Fruit fly (Drosophila melanogaster): ENCODE measurements around the gene Srx.

Srx gene

dm6 chrX:17860711-17861110, 3.9 kb downstream of the Srx start, which contains the start of the genes Arp8 and CG6769:
Arp8 (minus strand) TSS chrX:17860800.
CG6769 (plus strand) TSS chrX:17861002.
- TF ChIP-seq Dll (optimal IDR thresholded peaks at IDR 0.05) (no peak), CG8478 (optimal IDR thresholded peaks at IDR 0.05) (no peak), usp (GFP tag; optimal IDR thresholded peaks at IDR 0.05) (no peak), EcR (GFP tag; optimal IDR thresholded peaks at IDR 0.05) (no peak), pan (optimal IDR thresholded peaks at IDR 0.05) (no peak), psq (optimal IDR thresholded peaks at IDR 0.05) (no peak)

dm6 chrX:17865103-17865502, 8.3 kb downstream of the Srx start:
- no peak for TF ChIP-seq psq (optimal IDR thresholded peaks at IDR 0.05)
- no peak for TF ChIP-seq usp (GFP tag; optimal IDR thresholded peaks at IDR 0.05)
- no peak for TF ChIP-seq EcR (GFP tag; optimal IDR thresholded peaks at IDR 0.05)
- TF ChIP-seq Dll (optimal IDR thresholded peaks at IDR 0.05): no peak
- TF ChIP-seq pan (optimal IDR thresholded peaks at IDR 0.05): no peak
- TF ChIP-seq CG8478 (optimal IDR thresholded peaks at IDR 0.05): no peak

dm6 chrX:17870614-17871394, 14.0 kb downstream of the Srx start:
- TF ChIP-seq CG8478 (optimal IDR thresholded peaks at IDR 0.05) (no peak), EcR (GFP tag; optimal IDR thresholded peaks at IDR 0.05) (no peak), usp (GFP tag; optimal IDR thresholded peaks at IDR 0.05) (no peak), Dll (optimal IDR thresholded peaks at IDR 0.05) (no peak), pan (optimal IDR thresholded peaks at IDR 0.05) (no peak)

dm6 chrX:17872310-17872709, 15.5 kb downstream of the Srx start:
- TF ChIP-seq EcR (GFP tag; optimal IDR thresholded peaks at IDR 0.05): no peak
- no peak for TF ChIP-seq Dll (optimal IDR thresholded peaks at IDR 0.05)
- no peak for TF ChIP-seq pan (optimal IDR thresholded peaks at IDR 0.05)
- no peak for TF ChIP-seq CG8478 (optimal IDR thresholded peaks at IDR 0.05)
- no peak for TF ChIP-seq psq (optimal IDR thresholded peaks at IDR 0.05)
- no peak for TF ChIP-seq usp (GFP tag; optimal IDR thresholded peaks at IDR 0.05)

- no peak for TF ChIP-seq Dll (optimal IDR thresholded peaks at IDR 0.05)
- peak in 1 of 2 experiments; percentile 55 for TF ChIP-seq EcR (GFP tag; optimal IDR thresholded peaks at IDR 0.05)
Observed at dm6 chrX:17873329-17873728, 16.6 kb downstream of the Srx start.

- TF ChIP-seq pan (optimal IDR thresholded peaks at IDR 0.05) (peak; percentile 54), CG8478 (optimal IDR thresholded peaks at IDR 0.05) (no peak)
Observed at dm6 chrX:17875014-17875589, 18.3 kb downstream of the Srx start.

- no peak for TF ChIP-seq CG8478 (optimal IDR thresholded peaks at IDR 0.05)
- no peak for TF ChIP-seq Dll (optimal IDR thresholded peaks at IDR 0.05)
- no peak for TF ChIP-seq psq (optimal IDR thresholded peaks at IDR 0.05)
- TF ChIP-seq usp (GFP tag; optimal IDR thresholded peaks at IDR 0.05): no peak
- no peak for TF ChIP-seq pan (optimal IDR thresholded peaks at IDR 0.05)
- TF ChIP-seq EcR (GFP tag; optimal IDR thresholded peaks at IDR 0.05): no peak
Observed at dm6 chrX:17875695-17876094, 18.9 kb downstream of the Srx start.

- TF ChIP-seq pan (optimal IDR thresholded peaks at IDR 0.05) (no peak), usp (GFP tag; optimal IDR thresholded peaks at IDR 0.05) (no peak), Dll (optimal IDR thresholded peaks at IDR 0.05) (no peak), psq (optimal IDR thresholded peaks at IDR 0.05) (no peak), EcR (GFP tag; optimal IDR thresholded peaks at IDR 0.05) (no peak), CG8478 (optimal IDR thresholded peaks at IDR 0.05) (no peak)
Observed at dm6 chrX:17876518-17876917, 19.7 kb downstream of the Srx start.

- TF ChIP-seq EcR (GFP tag; optimal IDR thresholded peaks at IDR 0.05): no peak
- TF ChIP-seq pan (optimal IDR thresholded peaks at IDR 0.05): no peak
- no peak for TF ChIP-seq psq (optimal IDR thresholded peaks at IDR 0.05)
- no peak for TF ChIP-seq CG8478 (optimal IDR thresholded peaks at IDR 0.05)
- no peak for TF ChIP-seq usp (GFP tag; optimal IDR thresholded peaks at IDR 0.05)
- no peak for TF ChIP-seq Dll (optimal IDR thresholded peaks at IDR 0.05)
Observed at dm6 chrX:17877974-17878373, 21.2 kb downstream of the Srx start.

dm6 chrX:17878632-17879033, 21.9 kb downstream of the Srx start:
- TF ChIP-seq psq (optimal IDR thresholded peaks at IDR 0.05): no peak
- peak; percentile 65 to 89 for TF ChIP-seq EcR (GFP tag; optimal IDR thresholded peaks at IDR 0.05)
- TF ChIP-seq Dll (optimal IDR thresholded peaks at IDR 0.05): peak; percentile 51
- TF ChIP-seq pan (optimal IDR thresholded peaks at IDR 0.05): no peak
- no peak for TF ChIP-seq usp (GFP tag; optimal IDR thresholded peaks at IDR 0.05)

- TF ChIP-seq psq (optimal IDR thresholded peaks at IDR 0.05): no peak
- TF ChIP-seq EcR (GFP tag; optimal IDR thresholded peaks at IDR 0.05): no peak
- TF ChIP-seq pan (optimal IDR thresholded peaks at IDR 0.05): no peak
- no peak for TF ChIP-seq usp (GFP tag; optimal IDR thresholded peaks at IDR 0.05)
- no peak for TF ChIP-seq Dll (optimal IDR thresholded peaks at IDR 0.05)
- no peak for TF ChIP-seq CG8478 (optimal IDR thresholded peaks at IDR 0.05)
Observed at dm6 chrX:17879211-17879897, 22.6 kb downstream of the Srx start.

dm6 chrX:17880269-17880889, 23.6 kb downstream of the Srx start:
- TF ChIP-seq usp (GFP tag; optimal IDR thresholded peaks at IDR 0.05): no peak
- TF ChIP-seq Dll (optimal IDR thresholded peaks at IDR 0.05): no peak
- no peak for TF ChIP-seq CG8478 (optimal IDR thresholded peaks at IDR 0.05)
- TF ChIP-seq EcR (GFP tag; optimal IDR thresholded peaks at IDR 0.05): no peak
- TF ChIP-seq pan (optimal IDR thresholded peaks at IDR 0.05): no peak
- no peak for TF ChIP-seq psq (optimal IDR thresholded peaks at IDR 0.05)

Data from whole organism.